Worm (Caenorhabditis elegans): ENCODE data around the gene C07G1.6.

ce11 chrIV:8203555-8203954 is 6.6 kb downstream of the C07G1.6 start:
- TF ChIP-seq lin-15B (tag; optimal IDR thresholded peaks at IDR 0.05) (no peak), nhr-11 (tag; optimal IDR thresholded peaks at IDR 0.05) (no peak), aly-2 (tag; optimal IDR thresholded peaks at IDR 0.05) (no peak), ceh-82 (tag; optimal IDR thresholded peaks at IDR 0.05) (no peak), skn-1 (tag; optimal IDR thresholded peaks at IDR 0.05) (no peak), nhr-77 (tag; optimal IDR thresholded peaks at IDR 0.05) (no peak), egl-27 (tag; optimal IDR thresholded peaks at IDR 0.05) (no peak), snpc-4 (tag; optimal IDR thresholded peaks at IDR 0.05) (no peak), nhr-12 (tag; optimal IDR thresholded peaks at IDR 0.05) (no peak), elt-3 (tag; optimal IDR thresholded peaks at IDR 0.05) (no peak), nfya-1 (tag; optimal IDR thresholded peaks at IDR 0.05; ENCODE audit: insufficient read depth) (no peak)

Data from whole organism, L3 larva.